Fruit fly (Drosophila melanogaster) whole organism, embryonic: ENCODE measurements around the gene CG7707.

Experiments
- B-H2 ChIP-seq: fragments of 200-800 bp; sonication (Bioruptor generic); optimal IDR thresholded peaks from 2 replicates; lab custom pipeline; 2018; ENCODE audit warnings: missing biosample characterization, mild to moderate bottlenecking, missing genetic modification characterization
- CG10462 ChIP-seq: fragments of 200-800 bp; sonication (Bioruptor generic); optimal IDR thresholded peaks from 2 replicates; lab custom pipeline; 2016; ENCODE audit warnings: missing biosample characterization, missing genetic modification characterization
- CG10959 ChIP-seq: fragments of 200-800 bp; sonication (Bioruptor generic); IDR thresholded peaks from 2 replicates; pipeline ENCODE4 v1.3.6; 2022; ENCODE audit warnings: missing biosample characterization, missing genetic modification characterization
- CG10979 ChIP-seq: fragments of 200-800 bp; sonication (Bioruptor generic); optimal IDR thresholded peaks from 2 replicates; lab custom pipeline; 2018; ENCODE audit warnings: missing biosample characterization, mild to moderate bottlenecking, missing genetic modification characterization, moderate library complexity
- CG12744 ChIP-seq: fragments of 200-800 bp; sonication (Bioruptor generic); optimal IDR thresholded peaks from 2 replicates; lab custom pipeline; 2016; ENCODE audit warnings: missing biosample characterization, missing genetic modification characterization
- CG13624 ChIP-seq: fragments of 200-800 bp; sonication (Bioruptor generic); optimal IDR thresholded peaks from 2 replicates; lab custom pipeline; 2016; ENCODE audit warnings: missing biosample characterization, missing genetic modification characterization
- CG14050 ChIP-seq: fragments of 200-800 bp; sonication (Bioruptor generic); IDR thresholded peaks from 3 replicates; pipeline ENCODE4 v1.3.6; 2022; ENCODE audit warnings: missing biosample characterization, missing genetic modification characterization
- CG14710 ChIP-seq: fragments of 200-800 bp; sonication (Bioruptor generic); optimal IDR thresholded peaks from 3 replicates; lab custom pipeline; 2019; ENCODE audit warnings: missing biosample characterization, mild to moderate bottlenecking, missing genetic modification characterization, moderate library complexity
- CG16815 ChIP-seq: fragments of 200-800 bp; sonication (Bioruptor generic); optimal IDR thresholded peaks from 3 replicates; lab custom pipeline; 2017; ENCODE audit warnings: missing biosample characterization, mild to moderate bottlenecking, missing genetic modification characterization
- CG18262 ChIP-seq: fragments of 200-800 bp; optimal IDR thresholded peaks from 3 replicates; lab custom pipeline; 2019; ENCODE audit warnings: missing biosample characterization, mild to moderate bottlenecking, missing genetic modification characterization, moderate library complexity
- CG1832 ChIP-seq: fragments of 200-800 bp; sonication (Bioruptor generic); optimal IDR thresholded peaks from 2 replicates; lab custom pipeline; 2017; ENCODE audit warnings: missing biosample characterization, mild to moderate bottlenecking, missing genetic modification characterization, inconsistent platforms
- CG4328 ChIP-seq: fragments of 200-800 bp; sonication (Bioruptor generic); optimal IDR thresholded peaks from 3 replicates; lab custom pipeline; 2017; ENCODE audit warnings: missing biosample characterization, missing genetic modification reagents, missing genetic modification characterization
- CG6689 ChIP-seq: fragments of 200-800 bp; sonication (Bioruptor generic); IDR thresholded peaks from 2 replicates; pipeline ENCODE4 v1.3.6; 2022; ENCODE audit warnings: missing biosample characterization, missing genetic modification characterization
- CG7556 ChIP-seq: fragments of 200-800 bp; sonication (Bioruptor generic); optimal IDR thresholded peaks from 2 replicates; lab custom pipeline; 2017; ENCODE audit warnings: missing biosample characterization, mild to moderate bottlenecking, missing genetic modification characterization
- CG7839 ChIP-seq: fragments of 200-800 bp; sonication (Bioruptor generic); optimal IDR thresholded peaks from 3 replicates; lab custom pipeline; 2018; ENCODE audit warnings: missing biosample characterization, mild to moderate bottlenecking, missing genetic modification characterization, moderate library complexity
- CG7928 ChIP-seq: fragments of 200-800 bp; sonication (Bioruptor generic); optimal IDR thresholded peaks from 2 replicates; lab custom pipeline; 2017; ENCODE audit warnings: missing biosample characterization, mild to moderate bottlenecking, missing genetic modification characterization
- CG8388 ChIP-seq: fragments of 200-800 bp; sonication (Bioruptor generic); optimal IDR thresholded peaks from 2 replicates; lab custom pipeline; 2019; ENCODE audit warnings: missing biosample characterization, mild to moderate bottlenecking, missing genetic modification characterization, moderate library complexity
- CG9817 ChIP-seq: fragments of 200-800 bp; sonication (Bioruptor generic); optimal IDR thresholded peaks from 2 replicates; lab custom pipeline; 2018; ENCODE audit warnings: missing biosample characterization, mild to moderate bottlenecking, missing genetic modification characterization, moderate library complexity
- Fer1 ChIP-seq: fragments of 200-800 bp; sonication (Bioruptor generic); optimal IDR thresholded peaks from 2 replicates; lab custom pipeline; 2017; ENCODE audit warnings: missing biosample characterization, mild to moderate bottlenecking, missing genetic modification characterization
- Gsc ChIP-seq: fragments of 200-800 bp; sonication (Bioruptor generic); IDR thresholded peaks from 2 replicates; pipeline ENCODE4 v1.3.6; 2022; ENCODE audit warnings: missing biosample characterization, missing genetic modification characterization
- H15 ChIP-seq: fragments of 200-800 bp; sonication (Bioruptor generic); IDR thresholded peaks from 3 replicates; pipeline ENCODE4 v1.3.6; 2022; ENCODE audit warnings: missing biosample characterization, missing genetic modification characterization
- Lpt ChIP-seq: fragments of >200 bp; optimal IDR thresholded peaks from 2 replicates; lab custom pipeline; 2018; ENCODE audit warnings: missing biosample characterization, missing genetic modification characterization
- Med ChIP-seq: fragments of 200-800 bp; sonication (Bioruptor generic); peaks from one replicate; lab custom pipeline; 2016; ENCODE audit warnings: missing biosample characterization, missing genetic modification characterization, mild to moderate bottlenecking, inconsistent platforms, moderate library complexity
- Oli ChIP-seq: fragments of 200-800 bp; sonication (Bioruptor generic); optimal IDR thresholded peaks from 2 replicates; lab custom pipeline; 2018; ENCODE audit warnings: missing biosample characterization, mild to moderate bottlenecking, missing genetic modification characterization, moderate library complexity
- Ptx1 ChIP-seq: fragments of 200-800 bp; sonication (Bioruptor generic); IDR thresholded peaks from 2 replicates; pipeline ENCODE4 v1.3.6; 2022; ENCODE audit warnings: missing biosample characterization, missing genetic modification characterization
- Ravus ChIP-seq: fragments of 200-800 bp; sonication (Bioruptor generic); IDR thresholded peaks from 2 replicates; pipeline ENCODE4 v1.3.6; 2022; ENCODE audit warnings: missing biosample characterization, missing genetic modification characterization
- Sox102F ChIP-seq: fragments of 200-800 bp; sonication (Bioruptor generic); optimal IDR thresholded peaks from 2 replicates; lab custom pipeline; 2018; ENCODE audit warnings: missing biosample characterization, mild to moderate bottlenecking, missing genetic modification characterization, moderate library complexity
- Sry-β ChIP-seq: fragments of 200-800 bp; sonication (Bioruptor generic); optimal IDR thresholded peaks from 2 replicates; lab custom pipeline; 2018; ENCODE audit warnings: missing biosample characterization, mild to moderate bottlenecking, missing genetic modification characterization, moderate library complexity
- Taf1 ChIP-seq: fragments of 200-800 bp; sonication (Bioruptor generic); IDR thresholded peaks from 2 replicates; pipeline ENCODE4 v1.3.6; 2022; ENCODE audit warnings: missing biosample characterization, missing genetic modification characterization
- btn ChIP-seq: fragments of 200-800 bp; sonication (Bioruptor generic); optimal IDR thresholded peaks from 2 replicates; lab custom pipeline; 2016; ENCODE audit warnings: missing biosample characterization, missing genetic modification characterization
- chinmo ChIP-seq: fragments of 200-800 bp; sonication (Bioruptor generic); IDR thresholded peaks from 4 replicates; pipeline ENCODE4 v1.3.6; 2022; ENCODE audit warnings: missing biosample characterization, missing genetic modification characterization; ENCODE audit not compliant: partially characterized antibody
- dmrt11E ChIP-seq: fragments of 200-800 bp; sonication (Bioruptor generic); optimal IDR thresholded peaks from 3 replicates; lab custom pipeline; 2018; ENCODE audit warnings: missing biosample characterization, mild to moderate bottlenecking, missing genetic modification characterization, moderate library complexity
- dmrt99B ChIP-seq: fragments of 200-800 bp; sonication (Bioruptor generic); optimal IDR thresholded peaks from 2 replicates; lab custom pipeline; 2018; ENCODE audit warnings: missing biosample characterization, mild to moderate bottlenecking, missing genetic modification characterization, moderate library complexity
- dysf ChIP-seq: fragments of 200-800 bp; sonication (Bioruptor generic); IDR thresholded peaks from 3 replicates; pipeline ENCODE4 v1.3.6; 2022; ENCODE audit warnings: missing biosample characterization, missing genetic modification characterization
- en ChIP-seq: fragments of 200-800 bp; sonication (Bioruptor generic); optimal IDR thresholded peaks from 2 replicates; lab custom pipeline; 2016; ENCODE audit warnings: missing biosample characterization, missing genetic modification characterization
- hkb ChIP-seq, 2 experiments: fragments of 200-800 bp in 1 of 2; fragments of >200 bp in 1 of 2; sonication (Bioruptor generic) in 1 of 2; IDR thresholded peaks in 1 of 2; optimal IDR thresholded peaks in 1 of 2; 2 replicates each; pipeline versions ENCODE4 v1.3.6 to Lab custom; 2017 to 2022; ENCODE audit warnings: missing biosample characterization in 1 of 2, missing genetic modification characterization in 1 of 2
- kay ChIP-seq: fragments of 200-800 bp; sonication (Bioruptor generic); optimal IDR thresholded peaks from 2 replicates; lab custom pipeline; 2016; ENCODE audit warnings: missing biosample characterization, missing genetic modification characterization
- lmd ChIP-seq: fragments of 200-800 bp; sonication (Bioruptor generic); IDR thresholded peaks from 2 replicates; pipeline ENCODE4 v1.3.6; 2022; ENCODE audit warnings: missing biosample characterization, missing genetic modification characterization
- nerfin-1 ChIP-seq: fragments of 200-800 bp; sonication (Bioruptor generic); optimal IDR thresholded peaks from 3 replicates; lab custom pipeline; 2019; ENCODE audit warnings: missing biosample characterization, mild to moderate bottlenecking, missing genetic modification characterization, moderate library complexity
- nmo ChIP-seq: fragments of 200-800 bp; sonication (Bioruptor generic); optimal IDR thresholded peaks from 2 replicates; lab custom pipeline; 2018; ENCODE audit warnings: missing biosample characterization, mild to moderate bottlenecking, missing genetic modification characterization, moderate library complexity
- phol ChIP-seq: fragments of 200-800 bp; sonication (Bioruptor generic); optimal IDR thresholded peaks from 3 replicates; lab custom pipeline; 2018; ENCODE audit warnings: missing biosample characterization, mild to moderate bottlenecking, missing genetic modification characterization, moderate library complexity
- prd ChIP-seq, 3 experiments: fragments of >200 bp in 2 of 3; fragments of 200-800 bp in 1 of 3; sonication (Bioruptor generic) in 1 of 3; optimal IDR thresholded peaks in 2 of 3; IDR thresholded peaks in 1 of 3; 2 replicates in 2 of 3; 3 replicates in 1 of 3; pipeline versions ENCODE4 v1.3.6 to Lab custom; 2017 to 2022; ENCODE audit warnings: missing biosample characterization in 1 of 3, missing genetic modification characterization in 1 of 3
- pzg ChIP-seq: fragments of 200-800 bp; sonication (Bioruptor generic); optimal IDR thresholded peaks from 3 replicates; lab custom pipeline; 2018; ENCODE audit warnings: missing biosample characterization, mild to moderate bottlenecking, missing genetic modification characterization, moderate library complexity
- sens ChIP-seq: fragments of 200-800 bp; sonication (Bioruptor generic); peaks from one replicate; lab custom pipeline; 2016; ENCODE audit warnings: missing biosample characterization, missing genetic modification characterization
- seq ChIP-seq: fragments of 200-800 bp; sonication (Bioruptor generic); IDR thresholded peaks from 2 replicates; pipeline ENCODE4 v1.3.6; 2022; ENCODE audit warnings: missing biosample characterization, missing genetic modification characterization
- unpg ChIP-seq: fragments of 200-800 bp; sonication (Bioruptor generic); optimal IDR thresholded peaks from 3 replicates; lab custom pipeline; 2018; ENCODE audit warnings: missing biosample characterization, mild to moderate bottlenecking, missing genetic modification characterization, moderate library complexity
- vnd ChIP-seq: fragments of 200-800 bp; sonication (Bioruptor generic); IDR thresholded peaks from 3 replicates; pipeline ENCODE4 v1.3.6; 2022; ENCODE audit warnings: missing biosample characterization, missing genetic modification characterization; ENCODE audit not compliant: partially characterized antibody
- zen ChIP-seq: fragments of 200-800 bp; sonication (Bioruptor generic); optimal IDR thresholded peaks from 3 replicates; lab custom pipeline; 2018; ENCODE audit warnings: missing biosample characterization, mild to moderate bottlenecking, missing genetic modification characterization, moderate library complexity

The CG7707 gene

dm6 chr3L:17216263-17216662 is 27.0 kb upstream of the CG7707 start (continued):
- TF ChIP-seq Oli (tag; lab: Kevin White, UChicago) (peak; percentile 13), Fer1 (no peak), Ravus (no peak), btn (no peak), CG13624 (GFP tag; lab: Kevin White, UChicago) (no peak), Lpt (GFP tag; lab: Kevin White, UChicago) (no peak), sens (peak; percentile 54), dmrt99B (tag; lab: Kevin White, UChicago) (peak; percentile 42), dysf (GFP tag; lab: Robert Waterston, UW) (0 out of 3 replicates have a peak, but pooled peaks have one; percentile 10), phol (tag; lab: Kevin White, UChicago) (peak; percentile 44), nerfin-1 (tag; lab: Kevin White, UChicago) (peak; percentile 21), CG18262 (tag; lab: Kevin White, UChicago) (peak; percentile 7), Sox102F (GFP tag; lab: Kevin White, UChicago) (peak; percentile 2), Ptx1 (0 out of 2 replicates have a peak, but pooled peaks have one; percentile 5), prd (optimal IDR thresholded peaks at IDR 0.05; lab: Kevin White, UChicago) (no peak), prd (GFP tag; IDR thresholded peaks at IDR 0.05; lab: Robert Waterston, UW) (peak; percentile 31; the same call in 1 of the 3 replicates), CG7556 (GFP tag; lab: Kevin White, UChicago) (peak; percentile 14), CG8388 (GFP tag; lab: Kevin White, UChicago) (peak; percentile 17), CG6689 (GFP tag; lab: Robert Waterston, UW) (0 out of 2 replicates have a peak, but pooled peaks have one; percentile 34), nmo (GFP tag; lab: Kevin White, UChicago) (peak; percentile 27), CG10979 (peak; percentile 43), CG14710 (tag; lab: Kevin White, UChicago) (peak; percentile 10), zen (tag; lab: Kevin White, UChicago) (peak; percentile 8), unpg (GFP tag; lab: Kevin White, UChicago) (peak; percentile 26), CG7839 (tag; lab: Kevin White, UChicago) (peak; percentile 20)

DNA sequence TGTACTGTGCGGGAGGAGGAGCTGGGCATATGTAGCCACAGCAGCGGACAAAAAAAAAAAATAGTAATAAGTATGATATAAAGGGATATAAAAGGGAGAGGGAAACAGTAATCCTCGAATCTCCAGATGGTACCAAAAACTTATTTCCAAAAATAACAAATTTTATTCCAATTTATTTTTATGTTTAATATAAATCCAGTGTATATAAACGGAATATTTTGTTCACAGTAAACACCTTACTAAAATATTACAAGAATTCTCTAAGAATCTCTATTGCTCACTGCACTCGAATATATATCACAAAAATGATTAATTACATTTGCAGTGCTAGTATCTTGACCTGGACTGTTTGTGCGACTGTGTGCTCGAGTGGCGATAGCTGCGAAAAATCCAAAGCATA is 23.9 kb upstream of the CG7707 start:
- TF ChIP-seq Lpt (GFP tag; lab: Kevin White, UChicago), result no peak
- TF ChIP-seq vnd (GFP tag; lab: Robert Waterston, UW), result no peak
- TF ChIP-seq CG14050 (GFP tag; lab: Robert Waterston, UW), result no peak
- TF ChIP-seq CG1832 (GFP tag; lab: Kevin White, UChicago), result no peak
- TF ChIP-seq Med (GFP tag; lab: Kevin White, UChicago), result no peak
- TF ChIP-seq chinmo, result no peak
- TF ChIP-seq hkb (optimal IDR thresholded peaks at IDR 0.05; lab: Kevin White, UChicago), result no peak
- TF ChIP-seq hkb (GFP tag; IDR thresholded peaks at IDR 0.05; lab: Robert Waterston, UW), result no peak
- no peak for TF ChIP-seq pzg (GFP tag; lab: Kevin White, UChicago)
- TF ChIP-seq lmd, result no peak
- no peak for TF ChIP-seq CG10959 (GFP tag; lab: Robert Waterston, UW)
- TF ChIP-seq dysf (GFP tag; lab: Robert Waterston, UW), result 0 out of 3 replicates have a peak, but pooled peaks have one; percentile 23
- no peak for TF ChIP-seq H15
- no peak for TF ChIP-seq kay (GFP tag; lab: Kevin White, UChicago)
- no peak for TF ChIP-seq CG4328 (GFP tag; lab: Kevin White, UChicago)
- TF ChIP-seq CG9817 (tag; lab: Kevin White, UChicago), result no peak
- TF ChIP-seq CG10462 (GFP tag; lab: Kevin White, UChicago), result no peak
- no peak for TF ChIP-seq Taf1 (GFP tag; lab: Robert Waterston, UW)
- no peak for TF ChIP-seq CG7928
- TF ChIP-seq Sry-β (GFP tag; lab: Kevin White, UChicago), result no peak
- no peak for TF ChIP-seq seq (GFP tag; lab: Robert Waterston, UW)
- TF ChIP-seq dmrt11E (tag; lab: Kevin White, UChicago), result no peak
- no peak for TF ChIP-seq Gsc (GFP tag; lab: Robert Waterston, UW)
- peak; percentile 12 for TF ChIP-seq Sox102F (GFP tag; lab: Kevin White, UChicago)
- no peak for TF ChIP-seq en
- no peak for TF ChIP-seq B-H2 (GFP tag; lab: Kevin White, UChicago)
- no peak for TF ChIP-seq CG16815 (GFP tag; lab: Kevin White, UChicago)
- no peak for TF ChIP-seq CG12744 (GFP tag; lab: Kevin White, UChicago)
- no peak for TF ChIP-seq prd (optimal IDR thresholded peaks at IDR 0.05; lab: Kevin White, UChicago)
- TF ChIP-seq prd (GFP tag; IDR thresholded peaks at IDR 0.05; lab: Robert Waterston, UW), result no peak
